Worm (Caenorhabditis elegans): ENCODE data around the gene brap-2.

DNA sequence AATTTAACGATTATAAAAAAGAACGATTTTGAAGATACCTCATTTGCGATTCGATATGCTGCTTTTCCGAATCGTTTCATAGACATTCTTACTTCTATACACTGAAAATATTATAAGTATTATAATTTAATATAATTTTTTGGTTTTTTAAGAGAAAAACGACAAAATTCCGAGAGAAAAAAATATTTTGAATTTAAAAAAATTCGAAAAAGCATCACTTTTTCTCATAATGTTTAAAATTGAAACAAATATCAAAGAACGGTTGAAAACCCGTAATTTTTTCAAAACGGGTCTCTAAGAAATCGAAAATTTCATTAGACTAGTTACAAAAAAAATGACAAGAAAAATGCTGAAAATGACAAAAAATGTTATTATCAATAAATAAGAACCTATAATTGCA, 2.6 kb upstream of the brap-2 start, which contains the start of gene pink-1:
- TF ChIP-seq med-1 (GFP tag; optimal IDR thresholded peaks at IDR 0.05; ENCODE audit: insufficient read depth) (no peak), ztf-23 (GFP tag; IDR thresholded peaks at IDR 0.05) (no peak), klf-2 (GFP tag; conservative IDR thresholded peaks at IDR 0.05) (no peak), T22C8.4 (GFP tag; IDR thresholded peaks at IDR 0.05) (no peak), ref-1 (GFP tag; conservative IDR thresholded peaks at IDR 0.05) (no peak), ztf-29 (GFP tag; IDR thresholded peaks at IDR 0.05) (no peak), cog-1 (tag; optimal IDR thresholded peaks at IDR 0.05) (no peak)
